Worm (Caenorhabditis elegans): ENCODE data around the gene K12H4.5.

DNA sequence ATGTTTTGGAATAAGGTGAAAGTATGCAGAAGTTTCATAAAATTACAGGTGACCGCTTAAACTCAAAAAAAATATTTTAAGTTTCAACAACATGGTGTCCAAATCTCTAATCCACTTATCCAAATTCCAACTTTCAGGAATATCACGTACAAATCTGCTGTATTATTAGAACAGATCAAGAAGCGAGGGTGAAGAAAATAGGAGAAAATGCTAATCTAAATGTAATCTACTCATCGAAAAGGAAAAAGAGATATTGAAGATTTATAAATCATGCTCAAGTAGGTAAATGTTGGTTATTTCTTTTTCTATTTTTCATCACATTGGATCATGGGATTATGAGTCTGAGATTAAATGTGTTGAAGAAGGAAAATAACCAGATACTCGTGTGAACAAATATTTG is 42.7 kb upstream of the K12H4.5 start:
- TF ChIP-seq R02D3.7 (tag; optimal IDR thresholded peaks at IDR 0.05) (no peak), fos-1 (tag; optimal IDR thresholded peaks at IDR 0.05) (no peak), sem-4 (tag; optimal IDR thresholded peaks at IDR 0.05) (no peak), ceh-82 (tag; optimal IDR thresholded peaks at IDR 0.05) (no peak), mab-5 (tag; optimal IDR thresholded peaks at IDR 0.05) (no peak), zag-1 (tag; optimal IDR thresholded peaks at IDR 0.05) (no peak), nhr-11 (tag; optimal IDR thresholded peaks at IDR 0.05) (no peak), egl-27 (tag; optimal IDR thresholded peaks at IDR 0.05) (no peak), nhr-237 (tag; optimal IDR thresholded peaks at IDR 0.05) (no peak), alr-1 (tag; optimal IDR thresholded peaks at IDR 0.05) (no peak), snpc-4 (tag; optimal IDR thresholded peaks at IDR 0.05) (no peak), F13H6.1 (tag; optimal IDR thresholded peaks at IDR 0.05) (no peak)

All from whole organism, L2 larva.